Fruit fly (Drosophila melanogaster): ENCODE measurements around the gene CCKLR-17D3.

The CCKLR-17D3 gene

dm6 chrX:18775839-18776538 is 2.2 kb upstream of the CCKLR-17D3 start (continued):
- TF ChIP-seq CG1602 (GFP tag; optimal IDR thresholded peaks at IDR 0.05) (peak; percentile 62), vvl (GFP tag; IDR thresholded peaks at IDR 0.05) (peak; percentile 39; the same call in 1 of the 2 replicates), Bdp1 (GFP tag; optimal IDR thresholded peaks at IDR 0.05) (peak; percentile 15), BEAF-32 (GFP tag; optimal IDR thresholded peaks at IDR 0.05) (no peak), CkIIα-i1 (GFP tag; IDR thresholded peaks at IDR 0.05) (no peak), nau (GFP tag; optimal IDR thresholded peaks at IDR 0.05) (no peak), Xrp1 (GFP tag; IDR thresholded peaks at IDR 0.05) (peak; percentile 71), E2f2 (GFP tag; IDR thresholded peaks at IDR 0.05) (0 out of 2 replicates have a peak, but pooled peaks have one; percentile 9), CoRest (tag; optimal IDR thresholded peaks at IDR 0.05) (peak; percentile 81), CG18599 (GFP tag; optimal IDR thresholded peaks at IDR 0.05) (no peak), al (GFP tag; IDR thresholded peaks at IDR 0.05) (no peak), dimm (GFP tag; IDR thresholded peaks at IDR 0.05) (no peak), Deaf1 (tag; optimal IDR thresholded peaks at IDR 0.05) (no peak), wor (GFP tag; IDR thresholded peaks at IDR 0.05) (peak; percentile 51), hkb (optimal IDR thresholded peaks at IDR 0.05) (no peak), hkb (GFP tag; IDR thresholded peaks at IDR 0.05) (peak; percentile 18; the same call in 1 of the 2 replicates), CG6254 (GFP tag; optimal IDR thresholded peaks at IDR 0.05) (peak; percentile 49), klu (GFP tag; IDR thresholded peaks at IDR 0.05) (no peak), Lhr (GFP tag; optimal IDR thresholded peaks at IDR 0.05) (peak; percentile 52), lmd (GFP tag; IDR thresholded peaks at IDR 0.05) (peak; percentile 49; the same call in 1 of the 2 replicates), Dad (GFP tag; optimal IDR thresholded peaks at IDR 0.05) (no peak), Ets65A (GFP tag) (peak; percentile 27), Hr51 (GFP tag; optimal IDR thresholded peaks at IDR 0.05) (peak in 1 of 2 experiments; percentile 60), CG17186 (GFP tag; optimal IDR thresholded peaks at IDR 0.05) (no peak), HLH54F (GFP tag; optimal IDR thresholded peaks at IDR 0.05) (no peak), CG8478 (optimal IDR thresholded peaks at IDR 0.05) (no peak), MTF-1 (GFP tag; optimal IDR thresholded peaks at IDR 0.05; ENCODE audit: borderline replicate concordance) (no peak), CG10431 (GFP tag; optimal IDR thresholded peaks at IDR 0.05) (peak; percentile 65), amos (GFP tag; IDR thresholded peaks at IDR 0.05; ENCODE audit: partially characterized antibody) (no peak), CG4707 (GFP tag; optimal IDR thresholded peaks at IDR 0.05) (peak; percentile 19), Asciz (GFP tag; optimal IDR thresholded peaks at IDR 0.05) (peak; percentile 21), bigmax (GFP tag; optimal IDR thresholded peaks at IDR 0.05) (no peak), danr (GFP tag; IDR thresholded peaks at IDR 0.05) (no peak), CG33557 (GFP tag; optimal IDR thresholded peaks at IDR 0.05) (peak; percentile 84), CG12236 (GFP tag; optimal IDR thresholded peaks at IDR 0.05) (no peak), Optix (GFP tag; IDR thresholded peaks at IDR 0.05) (no peak), CG14710 (tag; optimal IDR thresholded peaks at IDR 0.05) (peak; percentile 82), CG3995 (GFP tag; optimal IDR thresholded peaks at IDR 0.05) (no peak), CG8359 (GFP tag; optimal IDR thresholded peaks at IDR 0.05; ENCODE audit: borderline replicate concordance) (peak; percentile 7), CG7556 (GFP tag; optimal IDR thresholded peaks at IDR 0.05) (peak; percentile 84), CG12219 (GFP tag; optimal IDR thresholded peaks at IDR 0.05) (peak; percentile 47), Meics (GFP tag; optimal IDR thresholded peaks at IDR 0.05) (peak; percentile 25), CG9609 (GFP tag; optimal IDR thresholded peaks at IDR 0.05) (no peak), Rfx (GFP tag; IDR thresholded peaks at IDR 0.05) (0 out of 2 replicates have a peak, but pooled peaks have one; percentile 17), Trl (optimal IDR thresholded peaks at IDR 0.05) (no peak), Trl (GFP tag; optimal IDR thresholded peaks at IDR 0.05) (no peak), crol (GFP tag; IDR thresholded peaks at IDR 0.05) (peak; percentile 86), CG11560 (tag; IDR thresholded peaks at IDR 0.05) (no peak), hbn (GFP tag; IDR thresholded peaks at IDR 0.05; ENCODE audit: partially characterized antibody) (no peak), CG4282 (GFP tag; optimal IDR thresholded peaks at IDR 0.05) (no peak)

Measured in whole organism, embryonic.